Fruit fly (Drosophila melanogaster): ENCODE data around the gene Hmgcr.

Hmgcr gene

DNA sequence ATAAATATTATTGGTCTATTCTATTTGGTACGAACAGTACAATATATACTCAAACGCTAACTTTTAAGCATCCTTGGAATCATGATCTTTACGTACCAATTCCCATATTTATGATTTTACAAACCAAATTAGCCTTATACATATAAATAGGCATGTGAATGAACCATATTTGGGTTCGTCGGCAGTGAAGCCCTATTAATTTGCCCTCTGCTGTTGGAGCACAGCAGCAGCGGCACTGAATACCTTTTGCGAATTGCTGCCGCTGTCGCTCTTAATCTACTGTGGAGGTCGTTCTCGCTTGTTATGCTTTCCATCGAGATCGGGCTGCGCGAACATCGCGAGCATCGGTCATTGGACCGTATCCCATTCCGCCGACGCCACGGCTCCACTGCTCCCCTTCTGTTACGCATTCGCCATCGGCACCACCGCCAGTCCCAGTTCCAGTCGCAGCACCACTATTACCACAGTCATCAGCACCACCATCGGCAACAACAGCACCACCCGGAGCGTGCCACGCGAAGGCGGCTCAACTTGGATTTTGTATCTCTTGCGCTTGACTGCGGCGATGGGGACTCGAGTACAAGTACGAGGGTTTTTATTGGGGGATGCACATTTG lies 55.4 kb downstream of the Hmgcr start (continued):
- TF ChIP-seq Doc2 (GFP tag; IDR thresholded peaks at IDR 0.05) (no peak), CG4282 (GFP tag; optimal IDR thresholded peaks at IDR 0.05) (no peak), CG15514 (GFP tag; optimal IDR thresholded peaks at IDR 0.05) (no peak), CG10979 (tag; optimal IDR thresholded peaks at IDR 0.05) (no peak), salm (tag; optimal IDR thresholded peaks at IDR 0.05) (no peak), HLH4C (GFP tag; IDR thresholded peaks at IDR 0.05; ENCODE audit: partially characterized antibody) (no peak), YL-1 (GFP tag; optimal IDR thresholded peaks at IDR 0.05) (no peak), TFAM (GFP tag; optimal IDR thresholded peaks at IDR 0.05) (no peak), Mad (GFP tag; optimal IDR thresholded peaks at IDR 0.05) (no peak), CG7786 (GFP tag; optimal IDR thresholded peaks at IDR 0.05) (no peak), CG18476 (GFP tag; optimal IDR thresholded peaks at IDR 0.05) (no peak), D19B (GFP tag; optimal IDR thresholded peaks at IDR 0.05) (no peak), sens (GFP tag) (peak; percentile 65), Abd-B (GFP tag; optimal IDR thresholded peaks at IDR 0.05) (no peak), Stat92E (GFP tag; optimal IDR thresholded peaks at IDR 0.05) (no peak), Atf6 (GFP tag; IDR thresholded peaks at IDR 0.05) (peak; percentile 61), CG31224 (GFP tag; IDR thresholded peaks at IDR 0.05) (0 out of 2 replicates have a peak, but pooled peaks have one; percentile 25), ap (GFP tag; IDR thresholded peaks at IDR 0.05) (no peak), CG2116 (GFP tag; optimal IDR thresholded peaks at IDR 0.05) (no peak), nau (GFP tag; optimal IDR thresholded peaks at IDR 0.05) (no peak), lbe (GFP tag; optimal IDR thresholded peaks at IDR 0.05) (no peak), pho (GFP tag; optimal IDR thresholded peaks at IDR 0.05) (no peak), Hand (GFP tag; optimal IDR thresholded peaks at IDR 0.05) (no peak), Elba2 (GFP tag; optimal IDR thresholded peaks at IDR 0.05) (no peak), Bdp1 (GFP tag; optimal IDR thresholded peaks at IDR 0.05) (no peak), jumu (GFP tag; optimal IDR thresholded peaks at IDR 0.05) (no peak), CG4424 (GFP tag; optimal IDR thresholded peaks at IDR 0.05) (no peak), Rfx (GFP tag; IDR thresholded peaks at IDR 0.05) (no peak), CG14667 (GFP tag; IDR thresholded peaks at IDR 0.05) (no peak), HmgD (GFP tag; optimal IDR thresholded peaks at IDR 0.05) (no peak), tin (GFP tag; optimal IDR thresholded peaks at IDR 0.05) (no peak), CG11085 (GFP tag; IDR thresholded peaks at IDR 0.05) (no peak), CG10321 (GFP tag; IDR thresholded peaks at IDR 0.05) (no peak), Dll (GFP tag; IDR thresholded peaks at IDR 0.05; ENCODE audit: partially characterized antibody) (no peak), CG17385 (GFP tag; optimal IDR thresholded peaks at IDR 0.05) (no peak), CG4730 (GFP tag; IDR thresholded peaks at IDR 0.05) (no peak), Ets97D (GFP tag; optimal IDR thresholded peaks at IDR 0.05) (no peak), CG18262 (tag; optimal IDR thresholded peaks at IDR 0.05) (no peak), stwl (tag; optimal IDR thresholded peaks at IDR 0.05) (no peak), pum (GFP tag; optimal IDR thresholded peaks at IDR 0.05) (no peak), schlank (tag; optimal IDR thresholded peaks at IDR 0.05) (no peak), Gug (GFP tag; IDR thresholded peaks at IDR 0.05) (0 out of 4 replicates have a peak, but pooled peaks have one; percentile 6), fu2 (GFP tag; optimal IDR thresholded peaks at IDR 0.05) (no peak), hb (GFP tag; IDR thresholded peaks at IDR 0.05; ENCODE audit: partially characterized antibody) (no peak), CG16815 (GFP tag; optimal IDR thresholded peaks at IDR 0.05) (no peak), mld (GFP tag; IDR thresholded peaks at IDR 0.05; ENCODE audit: partially characterized antibody) (no peak), CG18619 (GFP tag; optimal IDR thresholded peaks at IDR 0.05) (no peak), CG2875 (GFP tag; optimal IDR thresholded peaks at IDR 0.05) (no peak), CG14710 (tag; optimal IDR thresholded peaks at IDR 0.05) (no peak), Myb (GFP tag; optimal IDR thresholded peaks at IDR 0.05) (no peak)
